Worm (Caenorhabditis elegans): ENCODE results near the gene srx-133.

ce11 chrV:13862505-13862904, 14.0 kb downstream of the srx-133 start, which contains the start of gene srx-137:
- no peak for TF ChIP-seq ztf-11 (tag; optimal IDR thresholded peaks at IDR 0.05)
- no peak for TF ChIP-seq fos-1 (tag; optimal IDR thresholded peaks at IDR 0.05)
- TF ChIP-seq nhr-11 (tag; optimal IDR thresholded peaks at IDR 0.05), result no peak
- no peak for TF ChIP-seq ztf-4 (tag; optimal IDR thresholded peaks at IDR 0.05)
- no peak for TF ChIP-seq snpc-4 (tag; optimal IDR thresholded peaks at IDR 0.05)
- TF ChIP-seq egl-27 (tag; optimal IDR thresholded peaks at IDR 0.05), result no peak
- no peak for TF ChIP-seq elt-1 (tag; optimal IDR thresholded peaks at IDR 0.05)
- no peak for TF ChIP-seq nhr-6 (tag; optimal IDR thresholded peaks at IDR 0.05)
